Worm (Caenorhabditis elegans): ENCODE results near the gene ubc-17.

ce11 chrX:7066003-7066402 is 15.6 kb downstream of the ubc-17 start:
- TF ChIP-seq W03F9.2 (tag; optimal IDR thresholded peaks at IDR 0.05) (no peak), him-1 (tag; optimal IDR thresholded peaks at IDR 0.05) (no peak)

Data from whole organism, L4/young adult.